Fruit fly (Drosophila melanogaster) whole organism, prepupa: ENCODE data around the gene CG32022.

Experiments used
- Blimp-1 ChIP-seq: fragments of 200-800 bp; sonication (Bioruptor generic); optimal IDR thresholded peaks from 3 replicates; lab custom pipeline; 2017; ENCODE audit warnings: missing biosample characterization, missing genetic modification characterization, mild to moderate bottlenecking, moderate library complexity, missing genetic modification reagents
- CG10669 ChIP-seq: fragments of 200-800 bp; sonication (Bioruptor generic); optimal IDR thresholded peaks from 3 replicates; lab custom pipeline; 2018; ENCODE audit warnings: missing biosample characterization, mild to moderate bottlenecking, missing genetic modification characterization, moderate library complexity
- CG11762 ChIP-seq: fragments of 200-800 bp; sonication (Bioruptor generic); optimal IDR thresholded peaks from 3 replicates; lab custom pipeline; 2016; ENCODE audit warnings: missing biosample characterization, missing genetic modification characterization; ENCODE audit not compliant: insufficient read depth
- CG15336 ChIP-seq: fragments of 200-800 bp; sonication (Bioruptor generic); IDR thresholded peaks from 2 replicates; pipeline ENCODE4 v1.3.6; 2022; ENCODE audit warnings: missing biosample characterization, missing genetic modification characterization
- CG1621 ChIP-seq: fragments of 200-800 bp; sonication (Bioruptor generic); optimal IDR thresholded peaks from 3 replicates; lab custom pipeline; 2018; ENCODE audit warnings: missing biosample characterization, mild to moderate bottlenecking, missing genetic modification characterization
- CG3032 ChIP-seq: fragments of 200-800 bp; optimal IDR thresholded peaks from 2 replicates; lab custom pipeline; 2019; ENCODE audit warnings: missing biosample characterization, mild to moderate bottlenecking, missing genetic modification characterization, moderate library complexity
- CG32006 ChIP-seq: fragments of 200-800 bp; sonication (Bioruptor generic); optimal IDR thresholded peaks from 3 replicates; lab custom pipeline; 2017; ENCODE audit warnings: missing biosample characterization, mild to moderate bottlenecking, missing genetic modification characterization
- CG34406 ChIP-seq: fragments of 200-800 bp; sonication (Bioruptor generic); optimal IDR thresholded peaks from 3 replicates; lab custom pipeline; 2016; ENCODE audit warnings: missing biosample characterization, missing genetic modification characterization
- CG4318 ChIP-seq: fragments of 200-800 bp; sonication (Bioruptor generic); optimal IDR thresholded peaks from 3 replicates; lab custom pipeline; 2017; ENCODE audit warnings: missing biosample characterization, mild to moderate bottlenecking, missing genetic modification characterization
- CG6276 ChIP-seq: fragments of 200-800 bp; sonication (Bioruptor generic); optimal IDR thresholded peaks from 2 replicates; lab custom pipeline; 2017; ENCODE audit warnings: missing biosample characterization, mild to moderate bottlenecking, missing genetic modification characterization
- CG6792 ChIP-seq: fragments of 200-800 bp; sonication (Bioruptor generic); optimal IDR thresholded peaks from 3 replicates; lab custom pipeline; 2016; ENCODE audit warnings: missing biosample characterization, missing genetic modification characterization
- CG6808 ChIP-seq: fragments of 200-800 bp; sonication (Bioruptor generic); optimal IDR thresholded peaks from 3 replicates; lab custom pipeline; 2017; ENCODE audit warnings: missing biosample characterization, missing genetic modification characterization, mild to moderate bottlenecking, moderate library complexity, missing genetic modification reagents
- CG6854 ChIP-seq: fragments of 200-800 bp; sonication (Bioruptor generic); optimal IDR thresholded peaks from 2 replicates; lab custom pipeline; 2017; ENCODE audit warnings: missing biosample characterization, mild to moderate bottlenecking, missing genetic modification characterization
- CG7368 ChIP-seq: fragments of 200-800 bp; sonication (Bioruptor generic); optimal IDR thresholded peaks from 3 replicates; lab custom pipeline; 2016; ENCODE audit warnings: missing biosample characterization, missing genetic modification characterization
- CG8319 ChIP-seq: fragments of 200-800 bp; sonication (Bioruptor generic); optimal IDR thresholded peaks from 3 replicates; lab custom pipeline; 2016; ENCODE audit warnings: missing biosample characterization, missing genetic modification characterization
- CG8632 ChIP-seq: fragments of 200-800 bp; sonication (Bioruptor generic); optimal IDR thresholded peaks from 3 replicates; lab custom pipeline; 2016; ENCODE audit warnings: missing biosample characterization, missing genetic modification characterization
- CG9139 ChIP-seq: fragments of 200-800 bp; sonication (Bioruptor generic); optimal IDR thresholded peaks from 3 replicates; lab custom pipeline; 2017; ENCODE audit warnings: missing biosample characterization, mild to moderate bottlenecking, missing genetic modification characterization
- Eip78C ChIP-seq: fragments of 200-800 bp; sonication (Bioruptor generic); peaks from one replicate; lab custom pipeline; 2016; ENCODE audit warnings: missing biosample characterization, missing genetic modification characterization
- Ets96B ChIP-seq: fragments of 200-800 bp; optimal IDR thresholded peaks from 2 replicates; lab custom pipeline; 2019; ENCODE audit warnings: missing biosample characterization, mild to moderate bottlenecking, missing genetic modification characterization, moderate library complexity
- Gug ChIP-seq: fragments of 200-800 bp; sonication (Bioruptor generic); IDR thresholded peaks from 2 replicates; pipeline ENCODE4 v1.3.6; 2022; ENCODE audit warnings: missing biosample characterization, missing genetic modification characterization
- Hr38 ChIP-seq: sonication (Bioruptor generic); optimal IDR thresholded peaks from 2 replicates; lab custom pipeline; 2016; ENCODE audit warnings: missing biosample characterization, missing genetic modification characterization
- Hr4 ChIP-seq: fragments of 200-800 bp; sonication (Bioruptor generic); optimal IDR thresholded peaks from 3 replicates; lab custom pipeline; 2016; ENCODE audit warnings: missing biosample characterization, missing genetic modification characterization
- Met ChIP-seq: fragments of 200-800 bp; sonication (Bioruptor generic); optimal IDR thresholded peaks from 3 replicates; lab custom pipeline; 2016; ENCODE audit warnings: missing biosample characterization, missing genetic modification characterization
- OdsH ChIP-seq: fragments of 200-800 bp; sonication (Bioruptor generic); optimal IDR thresholded peaks from 3 replicates; lab custom pipeline; 2016; ENCODE audit warnings: missing biosample characterization, missing genetic modification characterization
- Smox ChIP-seq: fragments of 200-800 bp; sonication (Bioruptor generic); optimal IDR thresholded peaks from 3 replicates; lab custom pipeline; 2016; ENCODE audit warnings: missing biosample characterization, missing genetic modification characterization
- Sox102F ChIP-seq: fragments of 200-800 bp; sonication (Bioruptor generic); optimal IDR thresholded peaks from 2 replicates; lab custom pipeline; 2016; ENCODE audit warnings: missing biosample characterization, mild to moderate bottlenecking, missing genetic modification characterization
- Sox14 ChIP-seq: fragments of 200-800 bp; sonication (Bioruptor generic); optimal IDR thresholded peaks from 3 replicates; lab custom pipeline; 2016; ENCODE audit warnings: missing biosample characterization, missing genetic modification characterization
- Sox15 ChIP-seq: fragments of 200-800 bp; sonication (Bioruptor generic); optimal IDR thresholded peaks from 3 replicates; lab custom pipeline; 2016; ENCODE audit warnings: missing biosample characterization, missing genetic modification characterization
- acj6 ChIP-seq: fragments of 200-800 bp; sonication (Bioruptor generic); optimal IDR thresholded peaks from 3 replicates; lab custom pipeline; 2016; ENCODE audit warnings: missing biosample characterization, missing genetic modification characterization
- cyc ChIP-seq: fragments of 200-800 bp; sonication (Bioruptor generic); optimal IDR thresholded peaks from 3 replicates; lab custom pipeline; 2016; ENCODE audit warnings: missing biosample characterization, missing genetic modification characterization
- dac ChIP-seq: fragments of 200-800 bp; sonication (Bioruptor generic); optimal IDR thresholded peaks from 2 replicates; lab custom pipeline; 2017; ENCODE audit warnings: missing biosample characterization, mild to moderate bottlenecking, missing genetic modification characterization
- eg ChIP-seq: fragments of 200-800 bp; sonication (Bioruptor generic); IDR thresholded peaks from 3 replicates; pipeline ENCODE4 v1.3.6; 2022; ENCODE audit warnings: missing biosample characterization, missing genetic modification characterization
- esn ChIP-seq: fragments of 200-800 bp; sonication (Bioruptor generic); optimal IDR thresholded peaks from 2 replicates; lab custom pipeline; 2016; ENCODE audit warnings: missing biosample characterization, mild to moderate bottlenecking, missing genetic modification characterization, moderate library complexity
- fd59A ChIP-seq: fragments of 200-800 bp; sonication (Bioruptor generic); optimal IDR thresholded peaks from 2 replicates; lab custom pipeline; 2017; ENCODE audit warnings: missing biosample characterization, mild to moderate bottlenecking, missing genetic modification characterization, missing genetic modification reagents
- fkh ChIP-seq: fragments of 200-800 bp; sonication (Bioruptor generic); optimal IDR thresholded peaks from 3 replicates; lab custom pipeline; 2017; ENCODE audit warnings: missing biosample characterization, mild to moderate bottlenecking, missing genetic modification characterization, moderate library complexity
- lz ChIP-seq: fragments of 200-800 bp; sonication (Bioruptor generic); optimal IDR thresholded peaks from 3 replicates; lab custom pipeline; 2016; ENCODE audit warnings: missing biosample characterization, missing genetic modification characterization
- net ChIP-seq: fragments of 200-800 bp; sonication (Bioruptor generic); optimal IDR thresholded peaks from 3 replicates; lab custom pipeline; 2016; ENCODE audit warnings: missing biosample characterization, missing genetic modification characterization
- ss ChIP-seq, 2 experiments: fragments of 200-800 bp; sonication (Bioruptor generic); optimal IDR thresholded peaks; 2 replicates in 1 of 2; 3 replicates in 1 of 2; lab custom pipeline; 2017 to 2018; ENCODE audit warnings: mild to moderate bottlenecking in 2 of 2, missing biosample characterization in 2 of 2, missing genetic modification characterization in 2 of 2, moderate library complexity in 1 of 2
- svp ChIP-seq: fragments of 200-800 bp; sonication (Bioruptor generic); peaks from one replicate; lab custom pipeline; 2016; ENCODE audit warnings: missing biosample characterization, missing genetic modification characterization
- topi ChIP-seq: fragments of 200-800 bp; sonication (Bioruptor generic); optimal IDR thresholded peaks from 3 replicates; lab custom pipeline; 2016; ENCODE audit warnings: missing biosample characterization, missing genetic modification characterization
- vri ChIP-seq: fragments of 200-800 bp; sonication (Bioruptor generic); optimal IDR thresholded peaks from 3 replicates; lab custom pipeline; 2016; ENCODE audit warnings: missing biosample characterization, mild to moderate bottlenecking, missing genetic modification characterization

CG32022 gene

DNA sequence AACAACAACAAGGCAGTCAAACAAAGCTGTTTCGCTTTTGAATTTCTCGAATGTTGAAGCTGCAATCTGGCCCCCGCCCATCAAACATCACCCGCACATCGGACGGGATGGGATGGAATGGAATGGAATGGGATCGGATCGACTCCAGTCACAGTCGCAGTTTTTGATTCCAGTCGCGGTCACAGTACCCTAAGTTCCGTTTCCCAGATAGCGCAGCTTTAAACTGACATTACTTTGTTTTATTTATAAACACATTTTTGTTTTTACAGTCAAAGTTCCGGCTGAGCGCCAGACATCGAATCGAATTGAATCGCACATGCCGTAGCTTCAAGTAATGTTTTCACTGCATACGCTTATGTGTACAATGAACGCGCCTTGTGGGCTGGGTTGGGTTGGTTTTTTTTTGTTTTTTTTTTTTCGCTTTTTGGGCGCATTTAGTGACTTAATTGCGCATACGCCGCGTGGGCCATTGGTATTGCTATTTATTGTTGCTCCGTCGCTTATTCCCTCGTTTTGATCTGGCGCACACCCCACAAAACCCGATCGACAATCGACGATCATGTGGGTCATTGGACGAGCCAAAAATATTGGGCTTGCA lies 32.3 kb downstream of the CG32022 start:
- peak; percentile 87 for TF ChIP-seq svp (GFP tag; lab: Kevin White, UChicago)
- no peak for TF ChIP-seq OdsH
- TF ChIP-seq fkh (GFP tag; lab: Kevin White, UChicago) = peak; percentile 39
- no peak for TF ChIP-seq cyc (GFP tag; lab: Kevin White, UChicago)
- no peak for TF ChIP-seq Sox15 (GFP tag; lab: Kevin White, UChicago)
- TF ChIP-seq Hr4 (GFP tag; lab: Kevin White, UChicago) = no peak
- TF ChIP-seq dac (GFP tag; lab: Kevin White, UChicago) = no peak
- no peak for TF ChIP-seq CG11762 (GFP tag; lab: Kevin White, UChicago)
- no peak for TF ChIP-seq CG34406 (GFP tag; lab: Kevin White, UChicago)
- no peak for TF ChIP-seq Gug (GFP tag; lab: Robert Waterston, UW)
- no peak for TF ChIP-seq CG9139 (GFP tag; lab: Kevin White, UChicago)
- no peak for TF ChIP-seq topi (GFP tag; lab: Kevin White, UChicago)
- no peak for TF ChIP-seq Ets96B
- no peak for TF ChIP-seq Hr38 (GFP tag; lab: Kevin White, UChicago)
- peak in 1 of 2 experiments; percentile 16 for TF ChIP-seq ss (GFP tag; optimal IDR thresholded peaks at IDR 0.05; lab: Kevin White, UChicago)
- peak; percentile 67 for TF ChIP-seq Eip78C (GFP tag; lab: Kevin White, UChicago)
- TF ChIP-seq CG6792 (GFP tag; lab: Kevin White, UChicago) = no peak
- TF ChIP-seq CG32006 (GFP tag; lab: Kevin White, UChicago) = no peak
- no peak for TF ChIP-seq acj6 (GFP tag; lab: Kevin White, UChicago)
- TF ChIP-seq CG8632 = peak; percentile 13
- peak; percentile 20 for TF ChIP-seq Sox102F (GFP tag; lab: Kevin White, UChicago)
- TF ChIP-seq Blimp-1 (GFP tag; lab: Kevin White, UChicago) = no peak
- peak; percentile 0 for TF ChIP-seq CG6854 (GFP tag; lab: Kevin White, UChicago)
- TF ChIP-seq CG6276 (GFP tag; lab: Kevin White, UChicago) = no peak
- TF ChIP-seq fd59A = no peak
- no peak for TF ChIP-seq CG10669 (GFP tag; lab: Kevin White, UChicago)
- no peak for TF ChIP-seq CG15336 (GFP tag; lab: Robert Waterston, UW)
- TF ChIP-seq Met (GFP tag; lab: Kevin White, UChicago) = no peak
- peak; percentile 9 for TF ChIP-seq esn (GFP tag; lab: Kevin White, UChicago)
- TF ChIP-seq vri = peak; percentile 68
- TF ChIP-seq lz = no peak
- TF ChIP-seq CG7368 (GFP tag; lab: Kevin White, UChicago) = no peak
- no peak for TF ChIP-seq CG6808 (GFP tag; lab: Kevin White, UChicago)
- TF ChIP-seq net (GFP tag; lab: Kevin White, UChicago) = no peak
- TF ChIP-seq, all 60 proteins: peak for 9

DNA sequence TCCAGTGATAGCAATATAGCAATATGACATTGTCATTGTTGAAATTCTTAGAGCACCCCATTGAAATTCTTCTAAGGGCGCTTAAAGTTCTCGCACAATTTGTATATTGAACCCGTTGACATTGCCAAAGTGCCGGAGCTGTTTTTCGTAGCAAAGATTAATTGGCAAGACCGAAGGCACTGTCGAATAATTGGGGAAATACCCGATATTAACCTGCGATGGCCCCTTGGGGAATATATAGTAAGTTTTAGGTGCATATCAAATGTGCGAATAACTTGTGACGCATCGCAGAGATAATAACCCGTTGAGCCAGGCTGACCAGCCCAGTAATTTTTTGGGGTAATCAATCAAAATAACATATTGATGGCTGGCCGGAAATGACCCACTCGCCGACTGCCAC lies 34.4 kb downstream of the CG32022 start:
- TF ChIP-seq CG7368 (GFP tag; lab: Kevin White, UChicago) = no peak
- no peak for TF ChIP-seq Blimp-1 (GFP tag; lab: Kevin White, UChicago)
- TF ChIP-seq CG8319 = no peak
- no peak for TF ChIP-seq vri
- no peak for TF ChIP-seq CG34406 (GFP tag; lab: Kevin White, UChicago)
- TF ChIP-seq Sox14 (GFP tag; lab: Kevin White, UChicago) = no peak
- no peak for TF ChIP-seq OdsH
- no peak for TF ChIP-seq fkh (GFP tag; lab: Kevin White, UChicago)
- TF ChIP-seq eg (GFP tag; lab: Robert Waterston, UW) = no peak
- no peak for TF ChIP-seq Hr38 (GFP tag; lab: Kevin White, UChicago)
- TF ChIP-seq Sox15 (GFP tag; lab: Kevin White, UChicago) = no peak
- no peak for TF ChIP-seq CG4318 (GFP tag; lab: Kevin White, UChicago)
- no peak for TF ChIP-seq esn (GFP tag; lab: Kevin White, UChicago)
- no peak for TF ChIP-seq CG3032 (tag; lab: Kevin White, UChicago)
- TF ChIP-seq CG10669 (GFP tag; lab: Kevin White, UChicago) = no peak
- TF ChIP-seq Gug (GFP tag; lab: Robert Waterston, UW) = no peak
- TF ChIP-seq Smox (GFP tag; lab: Kevin White, UChicago) = no peak
- TF ChIP-seq CG6276 (GFP tag; lab: Kevin White, UChicago) = no peak
- no peak for TF ChIP-seq CG1621 (tag; lab: Kevin White, UChicago)
- no peak for TF ChIP-seq acj6 (GFP tag; lab: Kevin White, UChicago)
- TF ChIP-seq, all 60 proteins: peak for 0
